Worm (Caenorhabditis elegans) whole organism, L3 larva: ENCODE data around the gene fbxb-11.
A peak's percentile ranks its signal among the peaks of the same experiment; 100 is the strongest.

Experiments
- R02D3.7 ChIP-seq: fragments of 150-350 bp; optimal IDR thresholded peaks from 2 replicates; lab custom pipeline; 2014; ENCODE audit warnings: missing biosample characterization, missing genetic modification characterization
- ZK546.5 ChIP-seq: sonication (generic microtip); optimal IDR thresholded peaks from 2 replicates; lab custom pipeline; 2017; ENCODE audit warnings: missing biosample characterization, missing genetic modification characterization
- ama-1 ChIP-seq: fragments of 150-350 bp; optimal IDR thresholded peaks from 2 replicates; lab custom pipeline; 2018
- ceh-16 ChIP-seq: sonication (generic microtip); optimal IDR thresholded peaks from 2 replicates; lab custom pipeline; 2017; ENCODE audit warnings: missing biosample characterization, missing genetic modification characterization
- ceh-28 ChIP-seq: fragments of 150-350 bp; optimal IDR thresholded peaks from 2 replicates; lab custom pipeline; 2014; ENCODE audit warnings: missing biosample characterization, missing genetic modification reagents, missing genetic modification characterization
- ceh-82 ChIP-seq: fragments of 150-350 bp; optimal IDR thresholded peaks from 2 replicates; lab custom pipeline; 2014; ENCODE audit warnings: missing biosample characterization, missing genetic modification characterization
- daf-12 ChIP-seq: fragments of 150-350 bp; optimal IDR thresholded peaks from 2 replicates; lab custom pipeline; 2014; ENCODE audit warnings: missing biosample characterization, missing genetic modification reagents, missing genetic modification characterization
- egl-27 ChIP-seq: sonication (generic microtip); optimal IDR thresholded peaks from 4 replicates; lab custom pipeline; 2017; ENCODE audit warnings: missing biosample characterization, missing genetic modification reagents, missing genetic modification characterization
- egl-5 ChIP-seq: fragments of 150-350 bp; optimal IDR thresholded peaks from 2 replicates; lab custom pipeline; 2017; ENCODE audit warnings: missing biosample characterization, missing genetic modification reagents, missing genetic modification characterization, inconsistent platforms
- elt-2 ChIP-seq: sonication (generic microtip); optimal IDR thresholded peaks from 2 replicates; lab custom pipeline; 2016; ENCODE audit warnings: missing genetic modification reagents, mild to moderate bottlenecking, missing genetic modification characterization, missing compliant biosample characterization
- elt-3 ChIP-seq, 3 experiments: fragments of 150-350 bp in 1 of 3; sonication (generic microtip) in 2 of 3; optimal IDR thresholded peaks; 2 replicates in 2 of 3; 4 replicates in 1 of 3; lab custom pipeline; 2014 to 2017; ENCODE audit warnings: missing biosample characterization in 3 of 3, missing genetic modification characterization in 3 of 3
- eor-1 ChIP-seq, 2 experiments: fragments of 150-350 bp; optimal IDR thresholded peaks; 2 replicates each; lab custom pipeline; 2014 to 2018; ENCODE audit warnings: missing biosample characterization in 2 of 2, missing genetic modification characterization in 2 of 2
- fos-1 ChIP-seq: fragments of 150-350 bp; optimal IDR thresholded peaks from 2 replicates; lab custom pipeline; 2014; ENCODE audit warnings: missing biosample characterization, missing genetic modification characterization
- hmg-11 ChIP-seq: sonication (generic microtip); optimal IDR thresholded peaks from 2 replicates; lab custom pipeline; 2016; ENCODE audit warnings: missing genetic modification characterization, missing compliant biosample characterization
- lin-15B ChIP-seq: fragments of 150-350 bp; optimal IDR thresholded peaks from 2 replicates; lab custom pipeline; 2014; ENCODE audit warnings: missing biosample characterization, missing genetic modification characterization
- lin-39 ChIP-seq: fragments of 150-350 bp; optimal IDR thresholded peaks from 2 replicates; lab custom pipeline; 2018; ENCODE audit warnings: missing biosample characterization, missing genetic modification reagents, missing genetic modification characterization
- lsy-12 ChIP-seq: sonication (generic microtip); optimal IDR thresholded peaks from 2 replicates; lab custom pipeline; 2016; ENCODE audit warnings: mild to moderate bottlenecking, missing genetic modification characterization, missing compliant biosample characterization
- mml-1 ChIP-seq: fragments of 150-350 bp; sonication (generic microtip); optimal IDR thresholded peaks from 3 replicates; lab custom pipeline; 2014; ENCODE audit warnings: missing biosample characterization, missing genetic modification characterization
- nhr-11 ChIP-seq: fragments of 150-350 bp; optimal IDR thresholded peaks from 2 replicates; lab custom pipeline; 2014; ENCODE audit warnings: missing biosample characterization, missing genetic modification characterization
- nhr-12 ChIP-seq: fragments of 150-350 bp; optimal IDR thresholded peaks from 2 replicates; lab custom pipeline; 2014; ENCODE audit warnings: missing biosample characterization, missing genetic modification characterization
- nhr-237 ChIP-seq: fragments of 150-350 bp; optimal IDR thresholded peaks from 2 replicates; lab custom pipeline; 2014; ENCODE audit warnings: missing biosample characterization, missing genetic modification characterization
- nhr-25 ChIP-seq: sonication (generic microtip); optimal IDR thresholded peaks from 2 replicates; lab custom pipeline; 2017; ENCODE audit warnings: missing biosample characterization, missing genetic modification characterization
- nhr-28 ChIP-seq: fragments of 150-350 bp; optimal IDR thresholded peaks from 2 replicates; lab custom pipeline; 2014; ENCODE audit warnings: missing biosample characterization, missing genetic modification characterization
- nhr-43 ChIP-seq: sonication (generic microtip); optimal IDR thresholded peaks from 2 replicates; lab custom pipeline; 2016; ENCODE audit warnings: mild to moderate bottlenecking, missing genetic modification characterization, missing compliant biosample characterization; ENCODE audit not compliant: poor library complexity, severe bottlenecking
- nhr-67 ChIP-seq: fragments of 150-350 bp; optimal IDR thresholded peaks from 2 replicates; lab custom pipeline; 2014; ENCODE audit warnings: missing biosample characterization, missing genetic modification characterization
- nhr-76 ChIP-seq: fragments of 150-350 bp; sonication (generic microtip); optimal IDR thresholded peaks from 5 replicates; lab custom pipeline; 2014; ENCODE audit warnings: missing biosample characterization, missing genetic modification characterization
- nhr-77 ChIP-seq: fragments of 150-350 bp; optimal IDR thresholded peaks from 2 replicates; lab custom pipeline; 2014; ENCODE audit warnings: missing biosample characterization, missing genetic modification characterization
- pha-4 ChIP-seq: fragments of 150-350 bp; optimal IDR thresholded peaks from 2 replicates; lab custom pipeline; 2014; ENCODE audit warnings: missing biosample characterization, missing genetic modification reagents, missing genetic modification characterization
- pqm-1 ChIP-seq: fragments of 150-350 bp; optimal IDR thresholded peaks from 2 replicates; lab custom pipeline; 2017; ENCODE audit warnings: missing biosample characterization, missing genetic modification characterization, inconsistent platforms
- skn-1 ChIP-seq: fragments of 150-350 bp; optimal IDR thresholded peaks from 2 replicates; lab custom pipeline; 2014; ENCODE audit warnings: missing biosample characterization, missing genetic modification characterization
- tbx-2 ChIP-seq: sonication (generic microtip); optimal IDR thresholded peaks from 2 replicates; lab custom pipeline; 2016; ENCODE audit warnings: mild to moderate bottlenecking, missing genetic modification characterization, missing compliant biosample characterization
- unc-62 ChIP-seq: fragments of 150-350 bp; sonication (generic microtip); optimal IDR thresholded peaks from 4 replicates; lab custom pipeline; 2014; ENCODE audit warnings: missing biosample characterization, missing genetic modification reagents, missing genetic modification characterization
- zag-1 ChIP-seq: fragments of 150-350 bp; optimal IDR thresholded peaks from 2 replicates; lab custom pipeline; 2014; ENCODE audit warnings: missing biosample characterization, missing genetic modification characterization
- ztf-4 ChIP-seq: fragments of 150-350 bp; optimal IDR thresholded peaks from 2 replicates; lab custom pipeline; 2014; ENCODE audit warnings: missing biosample characterization, missing genetic modification characterization

The fbxb-11 gene

DNA sequence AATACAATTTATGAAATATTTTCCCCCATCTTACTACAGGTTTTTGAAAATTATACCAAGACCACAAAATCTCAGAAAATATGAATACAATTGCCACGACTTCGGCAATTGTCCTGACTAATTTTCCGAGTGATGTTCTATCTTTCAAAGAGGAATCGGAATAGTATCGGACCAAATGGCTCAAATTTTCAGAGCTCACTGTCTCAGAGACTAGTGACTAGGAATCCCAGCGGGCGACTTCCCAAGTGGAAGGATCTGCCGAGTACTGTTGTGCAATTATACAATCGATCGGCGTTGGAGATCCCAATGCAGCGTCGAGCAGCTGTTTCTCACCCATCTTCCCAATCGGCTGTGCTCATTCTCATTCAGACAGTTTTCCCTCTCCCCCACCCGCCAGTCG, 1.3 kb downstream of the fbxb-11 start, which contains the start of gene F45C12.17:
TSS of gene F45C12.17 (plus strand) at position 377 of the 400 bp plus-strand sequence.
- TF ChIP-seq R02D3.7 (no peak), skn-1 (tag; lab: Kevin White, UChicago) (no peak), ceh-16 (tag; lab: Kevin White, UChicago) (no peak), lin-15B (no peak), elt-3 (tag; optimal IDR thresholded peaks at IDR 0.05; lab: Kevin White, UChicago) (no peak), lsy-12 (tag; lab: Kevin White, UChicago) (no peak), mml-1 (no peak), ceh-28 (tag; lab: Kevin White, UChicago) (no peak), eor-1 (tag; optimal IDR thresholded peaks at IDR 0.05; lab: Kevin White, UChicago) (no peak), nhr-12 (no peak)

DNA sequence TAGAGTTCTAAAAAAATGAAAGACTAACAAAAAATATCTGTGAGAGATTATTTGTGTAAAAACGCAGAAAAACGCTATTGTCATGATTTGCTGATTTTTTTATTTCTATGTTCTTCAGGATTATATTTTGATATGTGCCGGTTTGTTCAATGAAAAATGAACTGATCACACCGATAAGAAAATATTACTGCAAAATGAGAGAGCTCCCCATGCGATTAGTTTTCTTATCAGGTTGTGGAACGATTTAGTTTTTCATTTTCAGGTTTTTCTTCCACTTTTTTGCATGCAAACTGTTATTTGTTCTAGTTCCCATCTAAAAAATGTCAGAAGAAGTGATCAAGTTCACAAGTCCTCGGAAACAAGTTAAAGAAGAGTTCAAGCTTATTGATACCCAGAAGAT, 3.8 kb downstream of the fbxb-11 start, which contains the start of gene btb-9:
TSS of gene btb-9 (plus strand) at position 254 of the 400 bp plus-strand sequence.
- TF ChIP-seq ama-1 (lab: Kevin White, UChicago), result no peak
- peak; percentile 92 for TF ChIP-seq elt-2 (tag; lab: Kevin White, UChicago)
- TF ChIP-seq pqm-1, result peak; percentile 89

DNA sequence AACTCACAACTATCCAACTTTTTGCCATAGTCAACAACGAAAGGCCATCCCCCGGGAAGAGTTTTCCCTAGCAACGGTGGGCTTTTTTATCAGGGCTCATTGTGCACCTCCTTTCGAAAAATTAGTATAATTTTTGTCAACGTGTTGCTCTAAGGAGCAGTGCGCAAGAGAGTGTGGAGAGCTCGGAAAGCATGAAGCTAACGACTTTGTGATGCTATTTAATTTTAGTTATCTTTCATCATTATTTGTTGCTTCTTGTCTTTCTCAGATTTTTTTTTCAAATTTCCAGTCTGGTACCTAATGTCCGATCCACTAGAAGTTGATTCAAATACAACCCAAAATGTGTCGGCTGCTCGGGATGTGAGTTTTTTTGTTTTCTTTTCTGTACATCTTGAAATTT, 5.7 kb downstream of the fbxb-11 start, which contains the start of gene ceh-81:
TSS of gene ceh-81 (plus strand) at position 301 of the 400 bp plus-strand sequence.
- TF ChIP-seq nhr-237 (no peak), eor-1 (tag; optimal IDR thresholded peaks at IDR 0.05; lab: Kevin White, UChicago) (no peak), daf-12 (tag; lab: Kevin White, UChicago) (no peak)

DNA sequence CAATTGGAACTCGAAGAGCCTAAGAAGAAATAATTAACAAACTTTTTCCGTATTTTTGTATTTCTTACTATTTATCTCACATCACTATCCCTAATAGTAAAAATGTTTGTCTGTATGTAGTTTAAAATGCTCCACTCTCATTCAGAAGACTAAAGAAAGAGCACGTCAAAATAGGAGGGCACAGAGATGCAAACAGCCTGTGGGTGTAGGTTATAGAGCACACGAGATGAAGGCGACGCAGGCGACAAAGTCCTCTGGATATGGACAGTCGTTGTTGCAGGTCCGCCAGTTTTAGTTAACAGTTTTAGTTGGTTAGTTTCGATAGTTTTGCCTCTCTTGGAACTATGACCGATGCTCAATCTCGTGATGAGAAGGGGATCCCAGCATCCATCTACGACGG, 7.5 kb downstream of the fbxb-11 start, which contains the start of gene ceh-82:
TSS of gene ceh-82 (plus strand) at position 301 of the 400 bp plus-strand sequence.
- TF ChIP-seq ztf-4 (tag; lab: Kevin White, UChicago) (no peak), nhr-67 (no peak), unc-62 (GFP tag; lab: Kevin White, UChicago) (no peak), eor-1 (tag; optimal IDR thresholded peaks at IDR 0.05; lab: Kevin White, UChicago) (no peak)

DNA sequence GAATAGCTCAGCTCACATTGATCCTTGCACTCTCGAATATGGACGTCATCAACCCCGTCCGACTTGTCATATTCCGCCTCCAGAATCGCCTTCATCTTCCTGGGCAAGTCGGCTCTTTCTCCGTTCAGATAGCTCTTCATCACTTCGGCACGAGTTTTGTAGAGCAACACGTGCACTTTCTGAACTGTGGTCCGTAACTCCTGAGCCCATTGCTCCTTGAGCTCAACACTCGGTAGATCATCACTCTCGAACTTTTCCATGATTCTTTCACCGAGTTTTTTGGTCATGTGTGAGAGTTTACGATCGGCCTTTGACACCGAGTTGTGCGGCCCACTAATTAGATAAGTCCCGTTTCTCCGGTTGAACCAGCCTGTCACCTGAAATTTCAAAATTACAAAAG, 10.7 kb downstream of the fbxb-11 start:
- TF ChIP-seq fos-1 (no peak), skn-1 (tag; lab: Kevin White, UChicago) (no peak), lin-15B (no peak), nhr-43 (no peak), nhr-77 (tag; lab: Kevin White, UChicago) (no peak), ceh-82 (tag; lab: Kevin White, UChicago) (no peak), tbx-2 (tag; lab: Kevin White, UChicago) (no peak), pha-4 (tag; lab: Kevin White, UChicago) (no peak), egl-5 (tag; lab: Kevin White, UChicago) (no peak), pqm-1 (no peak)

DNA sequence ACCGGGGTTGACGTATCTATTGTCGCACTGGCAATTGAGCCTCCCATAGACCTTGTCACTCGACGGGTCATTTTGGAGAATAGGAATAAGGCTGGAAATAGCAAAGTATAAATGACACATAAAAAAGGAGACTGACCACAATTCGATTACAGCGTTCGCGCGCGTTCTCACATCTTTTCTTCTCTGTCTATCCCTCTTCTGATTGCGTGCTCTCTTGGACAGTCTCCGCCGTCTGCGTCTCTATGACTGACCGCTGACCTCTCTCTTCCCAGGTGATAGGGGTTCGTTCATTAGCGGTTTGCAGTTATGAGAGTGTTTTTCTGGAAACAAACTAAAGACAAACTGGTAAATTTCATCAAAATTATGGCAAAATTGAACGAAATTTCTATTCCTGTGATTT, 11.9 kb downstream of the fbxb-11 start, which contains the start of gene ceh-83:
TSS of gene ceh-83 (minus strand) at position 181 of the 400 bp plus-strand sequence.
- TF ChIP-seq elt-2 (tag; lab: Kevin White, UChicago), result no peak
- no peak for TF ChIP-seq hmg-11
- TF ChIP-seq nhr-28 (tag; lab: Kevin White, UChicago), result no peak
- TF ChIP-seq pqm-1, result no peak
- TF ChIP-seq egl-5 (tag; lab: Kevin White, UChicago), result no peak
- TF ChIP-seq, all 47 proteins: peak for 0

DNA sequence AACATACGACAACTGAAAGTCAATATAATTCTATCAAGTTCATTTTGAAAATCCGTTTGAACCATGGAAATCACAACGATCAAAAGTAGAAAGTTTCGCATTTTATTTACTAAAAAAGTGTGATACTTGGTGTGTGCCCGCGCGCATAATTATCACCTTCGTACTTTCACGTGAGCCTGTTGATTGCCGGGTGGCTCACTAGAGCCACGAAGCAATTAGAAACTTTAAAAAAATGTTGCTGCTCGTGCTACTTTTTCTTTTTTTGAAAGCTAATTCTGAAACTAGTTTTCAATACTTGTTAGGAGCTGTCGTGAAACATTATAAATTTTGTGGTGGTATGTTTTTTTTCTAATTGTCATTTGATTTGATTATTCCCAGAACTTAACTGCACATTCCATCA, 14.4 kb downstream of the fbxb-11 start, which contains the start of the genes irld-9 and irld-33:
TSS of gene irld-9 (minus strand) at position 101 of the 400 bp plus-strand sequence.
TSS of gene irld-33 (plus strand) at position 209 of the 400 bp plus-strand sequence.
- TF ChIP-seq zag-1 (tag; lab: Kevin White, UChicago) (no peak), R02D3.7 (no peak), fos-1 (no peak), unc-62 (GFP tag; lab: Kevin White, UChicago) (no peak), nhr-76 (tag; lab: Kevin White, UChicago) (no peak), tbx-2 (tag; lab: Kevin White, UChicago) (no peak), pha-4 (tag; lab: Kevin White, UChicago) (no peak), ZK546.5 (tag; lab: Kevin White, UChicago) (no peak), mml-1 (no peak), lin-39 (tag; lab: Kevin White, UChicago) (no peak), daf-12 (tag; lab: Kevin White, UChicago) (no peak), nhr-43 (no peak), nhr-12 (no peak), nhr-11 (tag; lab: Kevin White, UChicago) (no peak), egl-27 (tag; lab: Kevin White, UChicago) (no peak), ceh-82 (tag; lab: Kevin White, UChicago) (no peak), nhr-25 (tag; lab: Kevin White, UChicago) (no peak), skn-1 (tag; lab: Kevin White, UChicago) (no peak)
- TF ChIP-seq, all 47 proteins: peak for 0
